Fruit fly (Drosophila melanogaster): ENCODE measurements around the gene CG7115.

DNA sequence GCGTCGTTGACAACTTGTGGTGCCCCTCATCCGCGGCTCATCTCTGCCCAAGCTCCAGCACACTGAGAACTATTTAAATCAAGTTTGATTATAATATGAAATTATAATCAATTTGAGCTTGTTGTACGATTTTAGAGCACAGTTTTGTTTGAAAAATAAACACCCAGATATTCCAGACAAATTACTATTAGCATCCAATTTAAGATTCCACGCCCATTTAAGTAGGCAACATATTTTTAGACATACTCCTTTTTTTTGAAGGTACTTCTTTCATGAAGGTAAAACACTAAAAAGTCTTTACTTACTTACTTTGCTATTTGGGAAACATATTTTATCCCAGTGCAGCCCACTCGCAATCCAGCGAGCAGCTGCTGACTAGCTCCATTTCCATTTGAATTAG lies 17.1 kb downstream of the CG7115 start:
- TF ChIP-seq tai (GFP tag; optimal IDR thresholded peaks at IDR 0.05) (no peak), rgr (GFP tag; optimal IDR thresholded peaks at IDR 0.05) (no peak), br (GFP tag; optimal IDR thresholded peaks at IDR 0.05) (no peak), woc (GFP tag; optimal IDR thresholded peaks at IDR 0.05) (no peak), Mio (GFP tag; optimal IDR thresholded peaks at IDR 0.05) (no peak), Rel (GFP tag; optimal IDR thresholded peaks at IDR 0.05) (no peak), Rel (tag; optimal IDR thresholded peaks at IDR 0.05) (no peak)
